Fruit fly (Drosophila melanogaster) whole organism, pupa: ENCODE data around the gene MED30.

Experiments used
- CG12605 ChIP-seq: fragments of 200-800 bp; sonication (Bioruptor generic); IDR thresholded peaks from 2 replicates; pipeline ENCODE4 v1.3.6; 2022; ENCODE audit warnings: missing biosample characterization, missing genetic modification characterization
- CG17806 ChIP-seq: fragments of 200-800 bp; sonication (Bioruptor generic); optimal IDR thresholded peaks from 2 replicates; lab custom pipeline; 2018; ENCODE audit warnings: missing biosample characterization, mild to moderate bottlenecking, missing genetic modification characterization, moderate library complexity
- CG34367 ChIP-seq: fragments of 200-800 bp; sonication (Bioruptor generic); optimal IDR thresholded peaks from 2 replicates; lab custom pipeline; 2018; ENCODE audit warnings: missing biosample characterization, mild to moderate bottlenecking, missing genetic modification characterization

- TF ChIP-seq CG17806 (tag; lab: Kevin White, UChicago) = no peak
- TF ChIP-seq CG34367 = no peak
- no peak for TF ChIP-seq CG12605 (GFP tag; lab: Robert Waterston, UW)
Measured at dm6 chr3L:637329-638030, 16.4 kb downstream of the MED30 start.
